Worm (Caenorhabditis elegans) whole organism, early embryonic: ENCODE measurements around the gene clec-153.

Source experiments
- B0310.2 ChIP-seq: sonication (generic microtip); optimal IDR thresholded peaks from 2 replicates; lab custom pipeline; 2016; ENCODE audit warnings: mild to moderate bottlenecking, missing genetic modification characterization, missing compliant biosample characterization
- F13C5.2 ChIP-seq: sonication (generic microtip); optimal IDR thresholded peaks from 2 replicates; lab custom pipeline; 2017; ENCODE audit warnings: mild to moderate bottlenecking, missing genetic modification characterization, inconsistent platforms, missing compliant biosample characterization
- aly-1 ChIP-seq: sonication (generic microtip); optimal IDR thresholded peaks from 2 replicates; lab custom pipeline; 2016; ENCODE audit warnings: missing genetic modification characterization, missing compliant biosample characterization
- ama-1 ChIP-seq: fragments of 150-350 bp; optimal IDR thresholded peaks from 2 replicates; lab custom pipeline; 2014
- ceh-13 ChIP-seq: fragments of 200-800 bp; sonication (Bioruptor generic); optimal IDR thresholded peaks from 2 replicates; lab custom pipeline; 2018; ENCODE audit warnings: mild to moderate bottlenecking, missing genetic modification characterization, missing compliant biosample characterization
- ceh-36 ChIP-seq: sonication (generic microtip); optimal IDR thresholded peaks from 2 replicates; lab custom pipeline; 2016; ENCODE audit warnings: missing genetic modification characterization, inconsistent platforms, missing compliant biosample characterization
- ets-7 ChIP-seq: sonication (generic microtip); optimal IDR thresholded peaks from 2 replicates; lab custom pipeline; 2016; ENCODE audit warnings: missing genotype, missing genetic modification characterization, missing compliant biosample characterization
- flt-1 ChIP-seq: fragments of 200-800 bp; sonication (Bioruptor generic); IDR thresholded peaks from 2 replicates; pipeline ENCODE4 v1.3.6; 2022; ENCODE audit warnings: missing genetic modification characterization, missing compliant biosample characterization
- hmbx-1 ChIP-seq: sonication (generic microtip); optimal IDR thresholded peaks from 2 replicates; lab custom pipeline; 2016; ENCODE audit warnings: mild to moderate bottlenecking, missing genetic modification characterization, missing compliant biosample characterization
- hmg-4 ChIP-seq: fragments of 200-800 bp; sonication (Bioruptor generic); optimal IDR thresholded peaks from 2 replicates; lab custom pipeline; 2018; ENCODE audit warnings: mild to moderate bottlenecking, missing genetic modification characterization, missing compliant biosample characterization
- hnd-1 ChIP-seq: sonication (generic microtip); optimal IDR thresholded peaks from 2 replicates; lab custom pipeline; 2016; ENCODE audit warnings: missing genetic modification characterization, missing compliant biosample characterization
- pes-1 ChIP-seq: fragments of 200-800 bp; sonication (Bioruptor generic); IDR thresholded peaks from 2 replicates; pipeline ENCODE4 v1.3.6; 2022; ENCODE audit warnings: missing genetic modification reagents, missing genetic modification characterization, missing compliant biosample characterization
- scrt-1 ChIP-seq: fragments of 200-800 bp; sonication (Bioruptor generic); IDR thresholded peaks from 2 replicates; pipeline ENCODE4 v1.3.6; 2022; ENCODE audit warnings: missing genetic modification characterization, missing compliant biosample characterization
- sea-1 ChIP-seq: fragments of 200-800 bp; sonication (Bioruptor generic); conservative IDR thresholded peaks from 2 replicates; pipeline ENCODE4 v1.3.6; 2022; ENCODE audit warnings: missing genetic modification characterization, missing compliant biosample characterization
- tbx-11 ChIP-seq: fragments of 200-800 bp; sonication (Bioruptor generic); IDR thresholded peaks from 2 replicates; pipeline ENCODE4 v1.3.6; 2022; ENCODE audit warnings: missing genetic modification characterization, missing compliant biosample characterization
- tbx-37 ChIP-seq: fragments of 200-800 bp; sonication (Bioruptor generic); conservative IDR thresholded peaks from 2 replicates; pipeline ENCODE4 v1.3.6; 2022; ENCODE audit warnings: missing genetic modification reagents, missing genetic modification characterization, missing compliant biosample characterization
- tra-4 ChIP-seq: sonication (generic microtip); optimal IDR thresholded peaks from 2 replicates; lab custom pipeline; 2017; ENCODE audit warnings: missing genetic modification characterization, missing compliant biosample characterization

clec-153 gene

DNA sequence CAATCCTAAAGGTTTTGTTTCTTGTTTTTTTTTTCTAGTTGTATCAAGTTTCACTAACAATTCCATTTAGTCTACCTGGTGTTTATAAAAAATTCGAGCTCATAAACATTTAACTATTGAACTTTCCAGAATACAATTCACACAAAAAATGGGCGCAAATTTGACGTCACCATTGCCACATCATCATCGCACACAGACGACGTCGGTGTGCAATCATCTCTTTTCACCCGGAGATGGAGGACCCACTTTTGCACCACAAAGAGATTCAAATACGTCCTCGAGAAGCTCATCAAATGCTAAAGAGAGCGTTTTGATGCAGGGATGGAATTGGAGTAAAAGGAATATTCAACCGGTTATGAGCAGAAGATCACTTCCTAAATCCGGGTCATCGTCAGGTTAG, 24.4 kb downstream of the clec-153 start:
- TF ChIP-seq B0310.2 (tag; lab: Kevin White, UChicago) = no peak

DNA sequence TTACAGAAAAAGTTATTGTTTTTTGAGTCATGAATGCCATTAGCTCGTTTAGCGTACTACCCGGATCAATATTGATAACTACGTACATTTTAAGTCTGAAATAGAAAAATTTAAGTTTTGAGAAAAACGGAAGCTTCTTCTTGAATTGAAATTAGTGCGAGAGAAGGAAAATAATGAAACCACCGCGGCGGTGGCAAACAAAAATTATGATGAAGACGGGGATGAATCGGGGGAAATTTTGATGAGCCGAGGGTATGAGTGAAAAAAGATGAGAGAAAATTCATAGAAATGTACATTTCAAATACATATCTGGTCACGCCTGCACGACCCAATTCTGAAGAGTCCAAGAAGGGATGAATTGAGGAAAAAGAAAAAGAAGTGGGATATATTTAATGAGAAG, 30.2 kb downstream of the clec-153 start, which contains the start of gene T23F11.4:
Gene T23F11.4, minus strand, starts transcription at position 101 of the 400 bp plus-strand sequence.
- TF ChIP-seq F13C5.2 (tag; lab: Kevin White, UChicago) (no peak), scrt-1 (GFP tag; lab: Robert Waterston, UW) (no peak), tra-4 (no peak), tbx-11 (GFP tag; lab: Robert Waterston, UW) (no peak), sea-1 (GFP tag; lab: Robert Waterston, UW) (no peak), pes-1 (no peak)

DNA sequence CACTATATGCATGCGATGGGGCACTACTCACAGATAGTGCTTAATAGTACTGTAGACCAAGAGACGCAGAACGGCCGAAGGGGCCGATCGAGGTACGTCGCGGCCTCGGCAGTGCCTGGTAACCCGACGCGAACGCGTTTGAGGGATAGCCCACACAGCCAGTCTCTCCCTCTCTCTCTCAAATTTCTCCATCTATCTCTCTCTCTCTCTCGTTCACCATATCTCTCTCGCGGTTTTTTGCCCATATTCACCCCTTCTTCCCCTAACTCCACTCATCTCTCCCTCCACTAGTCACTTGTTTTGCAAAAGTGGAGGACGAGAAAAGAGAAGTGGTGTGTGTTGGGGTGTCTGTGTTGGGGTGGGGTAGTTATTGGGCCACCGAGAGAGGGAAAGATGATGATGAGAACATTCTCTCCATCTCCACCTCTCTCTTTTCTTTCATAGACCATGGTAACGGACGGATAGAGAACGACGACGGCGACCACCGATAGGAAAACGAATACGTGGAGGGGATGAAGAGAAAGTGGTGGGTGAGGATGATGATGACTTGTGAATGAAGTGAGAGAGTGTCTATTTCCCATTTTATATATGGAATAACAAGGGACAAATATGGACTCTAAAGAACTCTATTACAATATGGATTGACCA, 31.8 kb downstream of the clec-153 start:
- peak; percentile 87 for TF ChIP-seq hmg-4 (GFP tag; lab: Kevin White, UChicago)
- no peak for TF ChIP-seq scrt-1 (GFP tag; lab: Robert Waterston, UW)
- 0 out of 2 replicates have a peak, but pooled peaks have one; percentile 23 for TF ChIP-seq sea-1 (GFP tag; lab: Robert Waterston, UW)
- no peak for TF ChIP-seq hnd-1
- peak; percentile 7 for TF ChIP-seq ceh-36 (tag; lab: Kevin White, UChicago)
- peak; percentile 83 for TF ChIP-seq F13C5.2 (tag; lab: Kevin White, UChicago)
- peak; percentile 67 for TF ChIP-seq aly-1
- no peak for TF ChIP-seq tbx-37

DNA sequence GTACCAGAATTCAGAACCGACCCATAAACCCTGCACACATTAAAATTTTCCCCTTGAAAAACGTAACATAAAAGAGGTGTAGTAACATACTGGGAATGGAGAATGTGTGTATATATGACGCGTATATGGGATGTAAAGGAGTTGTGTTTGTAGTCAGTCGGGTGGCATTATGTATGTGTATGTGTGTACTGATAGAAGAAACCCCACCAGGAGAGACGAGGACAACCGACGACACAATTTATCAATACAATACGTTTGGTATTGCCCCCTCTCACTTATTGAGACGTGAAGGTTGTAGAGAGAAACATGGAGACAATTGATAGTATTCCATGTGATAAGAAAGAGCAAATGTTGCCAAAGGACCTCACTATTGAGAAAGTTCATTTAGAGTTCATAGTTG, 33.0 kb downstream of the clec-153 start:
- TF ChIP-seq tbx-37 = no peak
- TF ChIP-seq scrt-1 (GFP tag; lab: Robert Waterston, UW) = no peak
- TF ChIP-seq ama-1 = no peak
- TF ChIP-seq hnd-1 = no peak
- no peak for TF ChIP-seq pes-1
- no peak for TF ChIP-seq ceh-36 (tag; lab: Kevin White, UChicago)
- no peak for TF ChIP-seq B0310.2 (tag; lab: Kevin White, UChicago)
- TF ChIP-seq ceh-13 (GFP tag; lab: Kevin White, UChicago) = no peak
- no peak for TF ChIP-seq hmg-4 (GFP tag; lab: Kevin White, UChicago)
- no peak for TF ChIP-seq hmbx-1 (tag; lab: Kevin White, UChicago)

DNA sequence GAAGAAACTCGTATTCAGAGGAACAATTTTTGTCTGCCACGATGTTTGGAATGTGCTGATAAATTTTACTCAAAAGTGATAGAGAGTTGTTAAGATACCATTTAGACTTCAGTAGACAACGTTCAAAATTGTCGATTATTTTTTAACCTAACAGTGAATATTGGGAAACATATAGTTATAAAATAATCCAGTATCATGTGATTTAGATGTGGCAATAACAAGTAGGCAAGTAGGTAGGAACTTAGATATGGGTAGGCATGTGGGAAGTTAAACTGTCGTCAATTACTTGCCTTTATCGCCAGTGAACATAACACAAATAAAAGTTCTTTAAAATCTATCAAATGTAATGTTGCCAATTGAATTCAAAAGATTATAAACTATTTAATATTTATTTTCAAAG, 36.4 kb downstream of the clec-153 start, which contains the start of gene T23F11.11:
Gene T23F11.11, minus strand, starts transcription at position 101 of the 400 bp plus-strand sequence.
- TF ChIP-seq ets-7 (tag; lab: Kevin White, UChicago) (no peak), hnd-1 (no peak), pes-1 (no peak)

DNA sequence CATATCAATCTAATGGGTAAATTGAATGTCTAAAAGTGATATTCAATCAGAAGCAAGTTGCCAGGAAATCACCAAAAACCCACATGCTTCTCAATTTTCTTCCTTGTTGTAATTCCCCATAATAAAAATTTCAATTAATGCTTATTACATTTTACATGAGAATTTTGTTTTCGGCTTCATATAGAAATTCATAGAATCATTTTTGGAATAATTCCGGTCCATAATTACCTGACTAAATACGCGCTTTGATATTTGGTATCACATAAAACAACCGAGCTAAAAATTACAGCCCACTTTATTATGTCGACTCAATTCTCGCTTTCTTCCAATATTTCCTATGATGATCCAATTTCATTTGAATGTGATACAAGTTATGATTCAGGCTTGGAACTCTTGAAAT, 36.9 kb downstream of the clec-153 start, which contains the start of gene srg-13:
Gene srg-13, plus strand, starts transcription at position 301 of the 400 bp plus-strand sequence.
- TF ChIP-seq hmg-4 (GFP tag; lab: Kevin White, UChicago) (no peak), pes-1 (no peak), ets-7 (tag; lab: Kevin White, UChicago) (no peak)

DNA sequence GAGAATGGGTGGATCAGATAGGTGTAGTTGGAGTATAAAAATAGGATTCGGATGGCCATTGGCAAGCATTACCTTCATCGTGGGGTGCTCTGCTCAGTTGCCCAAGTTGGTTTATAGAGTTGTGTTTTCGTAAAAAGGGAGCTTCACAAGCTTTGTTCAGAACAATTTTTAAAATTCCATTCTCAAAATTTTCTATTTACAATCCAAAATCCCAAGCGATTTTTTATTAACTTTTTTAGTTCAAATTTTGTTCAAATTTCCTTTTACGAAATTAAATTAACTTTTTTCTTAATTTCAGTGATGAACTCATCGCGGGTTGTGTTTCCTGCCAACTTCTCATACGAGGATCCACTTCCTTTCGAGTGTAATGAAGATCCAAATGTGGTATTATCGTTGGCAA, 42.4 kb downstream of the clec-153 start, which contains the start of gene srg-10:
Gene srg-10, plus strand, starts transcription at position 301 of the 400 bp plus-strand sequence.
- TF ChIP-seq sea-1 (GFP tag; lab: Robert Waterston, UW) = no peak
- TF ChIP-seq pes-1 = no peak
- no peak for TF ChIP-seq aly-1
- no peak for TF ChIP-seq ceh-13 (GFP tag; lab: Kevin White, UChicago)
- no peak for TF ChIP-seq ets-7 (tag; lab: Kevin White, UChicago)
- TF ChIP-seq scrt-1 (GFP tag; lab: Robert Waterston, UW) = no peak
- TF ChIP-seq ceh-36 (tag; lab: Kevin White, UChicago) = no peak
- TF ChIP-seq ama-1 = no peak
- TF ChIP-seq flt-1 (GFP tag; lab: Robert Waterston, UW) = no peak
- TF ChIP-seq F13C5.2 (tag; lab: Kevin White, UChicago) = no peak

DNA sequence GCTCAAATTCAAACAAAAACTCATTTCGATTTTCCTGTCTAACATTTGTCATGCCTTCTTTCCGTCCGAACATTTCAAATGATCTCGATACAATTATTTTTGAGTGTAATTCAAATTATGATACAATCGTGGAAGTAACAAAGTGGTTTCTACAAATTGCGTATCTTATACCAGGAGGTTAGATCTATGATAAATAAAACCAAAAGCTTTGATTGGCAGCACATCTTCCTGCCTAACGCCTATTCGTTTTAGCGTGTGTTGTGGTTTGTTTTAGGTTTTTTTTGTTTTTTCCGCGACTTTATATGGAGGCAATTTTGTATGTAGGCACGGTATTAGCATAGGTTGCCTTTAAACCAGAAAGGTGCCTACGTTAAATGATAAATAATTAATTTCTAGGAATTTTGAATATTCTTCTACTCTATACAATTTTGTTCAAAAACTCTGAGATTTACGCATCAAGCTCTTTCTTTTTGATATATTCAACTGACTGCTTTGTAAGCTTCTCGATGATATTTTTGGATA, 45.0 kb downstream of the clec-153 start, which contains the start of gene srg-11:
Gene srg-11, plus strand, starts transcription at position 51 of the 522 bp plus-strand sequence.
- no peak for TF ChIP-seq aly-1
- TF ChIP-seq tbx-11 (GFP tag; lab: Robert Waterston, UW) = no peak
- no peak for TF ChIP-seq pes-1
- TF ChIP-seq ama-1 = no peak
- no peak for TF ChIP-seq tbx-37
- TF ChIP-seq hnd-1 = no peak
- TF ChIP-seq ceh-36 (tag; lab: Kevin White, UChicago) = no peak
- no peak for TF ChIP-seq tra-4
- TF ChIP-seq flt-1 (GFP tag; lab: Robert Waterston, UW) = no peak
- no peak for TF ChIP-seq ets-7 (tag; lab: Kevin White, UChicago)
- no peak for TF ChIP-seq scrt-1 (GFP tag; lab: Robert Waterston, UW)
- no peak for TF ChIP-seq B0310.2 (tag; lab: Kevin White, UChicago)

DNA sequence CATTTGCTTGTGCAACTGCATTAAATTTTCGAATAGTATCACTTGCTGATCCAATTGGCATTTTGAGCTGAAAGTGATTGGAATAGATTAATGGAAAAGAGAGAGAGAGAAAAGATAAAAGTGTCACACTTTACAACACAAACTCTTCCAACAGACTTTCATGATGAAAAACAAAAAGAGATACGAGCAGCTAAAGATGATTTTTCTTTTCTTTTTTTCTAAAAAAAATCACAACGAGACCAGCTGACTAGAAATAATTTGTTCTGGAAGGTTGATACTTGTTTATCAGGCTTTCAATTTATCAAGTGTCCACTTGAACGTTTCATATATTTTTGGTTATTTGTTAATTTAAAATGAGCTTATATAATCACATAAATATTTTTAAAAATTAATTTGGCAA, 52.1 kb downstream of the clec-153 start:
- TF ChIP-seq F13C5.2 (tag; lab: Kevin White, UChicago) (no peak), hmbx-1 (tag; lab: Kevin White, UChicago) (no peak), tra-4 (no peak), ama-1 (no peak), B0310.2 (tag; lab: Kevin White, UChicago) (no peak), scrt-1 (GFP tag; lab: Robert Waterston, UW) (no peak), tbx-11 (GFP tag; lab: Robert Waterston, UW) (no peak), ceh-13 (GFP tag; lab: Kevin White, UChicago) (no peak), tbx-37 (no peak), ceh-36 (tag; lab: Kevin White, UChicago) (no peak), ets-7 (tag; lab: Kevin White, UChicago) (no peak), pes-1 (no peak), hnd-1 (no peak), aly-1 (no peak), sea-1 (GFP tag; lab: Robert Waterston, UW) (no peak), hmg-4 (GFP tag; lab: Kevin White, UChicago) (no peak), flt-1 (GFP tag; lab: Robert Waterston, UW) (no peak)
